Fruit fly (Drosophila melanogaster) whole organism, pupa: ENCODE results near the gene CG44005.

Experiments used
- CG10348 ChIP-seq: fragments of 200-800 bp; sonication (Bioruptor generic); IDR thresholded peaks from 2 replicates; pipeline ENCODE4 v1.3.6; 2022; ENCODE audit warnings: missing biosample characterization, missing genetic modification characterization
- CG12605 ChIP-seq: fragments of 200-800 bp; sonication (Bioruptor generic); IDR thresholded peaks from 2 replicates; pipeline ENCODE4 v1.3.6; 2022; ENCODE audit warnings: missing biosample characterization, missing genetic modification characterization
- CG13204 ChIP-seq: fragments of 200-800 bp; sonication (Bioruptor generic); optimal IDR thresholded peaks from 2 replicates; lab custom pipeline; 2018; ENCODE audit warnings: missing biosample characterization, mild to moderate bottlenecking, missing genetic modification characterization, moderate library complexity
- CG14655 ChIP-seq: fragments of 200-800 bp; sonication (Bioruptor generic); optimal IDR thresholded peaks from 3 replicates; lab custom pipeline; 2017; ENCODE audit warnings: mild to moderate bottlenecking, missing biosample characterization, missing genetic modification reagents, missing genetic modification characterization
- CG15710 ChIP-seq: fragments of 200-800 bp; sonication (Bioruptor generic); optimal IDR thresholded peaks from 2 replicates; lab custom pipeline; 2018; ENCODE audit warnings: missing biosample characterization, mild to moderate bottlenecking, missing genetic modification characterization, moderate library complexity
- CG17806 ChIP-seq: fragments of 200-800 bp; sonication (Bioruptor generic); optimal IDR thresholded peaks from 2 replicates; lab custom pipeline; 2018; ENCODE audit warnings: missing biosample characterization, mild to moderate bottlenecking, missing genetic modification characterization, moderate library complexity
- CG32121 ChIP-seq: fragments of 200-800 bp; sonication (Bioruptor generic); IDR thresholded peaks from 2 replicates; pipeline ENCODE4 v1.3.6; 2022; ENCODE audit warnings: missing biosample characterization, missing genetic modification characterization
- CG34367 ChIP-seq: fragments of 200-800 bp; sonication (Bioruptor generic); optimal IDR thresholded peaks from 2 replicates; lab custom pipeline; 2018; ENCODE audit warnings: missing biosample characterization, mild to moderate bottlenecking, missing genetic modification characterization
- CG4496 ChIP-seq: fragments of 200-800 bp; sonication (Bioruptor generic); IDR thresholded peaks from 3 replicates; pipeline ENCODE4 v1.3.6; 2022; ENCODE audit warnings: missing biosample characterization, missing genetic modification characterization
- CG8159 ChIP-seq: fragments of 200-800 bp; sonication (Bioruptor generic); optimal IDR thresholded peaks from 3 replicates; lab custom pipeline; 2018; ENCODE audit warnings: missing biosample characterization, mild to moderate bottlenecking, missing genetic modification characterization, moderate library complexity
- CG8301 ChIP-seq: fragments of 200-800 bp; sonication (Bioruptor generic); optimal IDR thresholded peaks from 2 replicates; lab custom pipeline; 2018; ENCODE audit warnings: missing biosample characterization, mild to moderate bottlenecking, missing genetic modification characterization
- CG9948 ChIP-seq: fragments of 200-800 bp; sonication (Bioruptor generic); optimal IDR thresholded peaks from 2 replicates; lab custom pipeline; 2018; ENCODE audit warnings: missing biosample characterization, mild to moderate bottlenecking, missing genetic modification characterization, moderate library complexity
- D1 ChIP-seq: fragments of 200-800 bp; sonication (Bioruptor generic); optimal IDR thresholded peaks from 2 replicates; lab custom pipeline; 2018; ENCODE audit warnings: missing biosample characterization, mild to moderate bottlenecking, missing genetic modification characterization, moderate library complexity
- EcR ChIP-seq: fragments of 200-800 bp; sonication (Bioruptor generic); optimal IDR thresholded peaks from 3 replicates; lab custom pipeline; 2019; ENCODE audit warnings: missing biosample characterization, missing genetic modification characterization, mild to moderate bottlenecking, moderate library complexity, missing genetic modification reagents
- Ets98B ChIP-seq: fragments of 200-800 bp; sonication (Bioruptor generic); IDR thresholded peaks from 2 replicates; pipeline ENCODE4 v1.3.6; 2022; ENCODE audit warnings: missing biosample characterization, missing genetic modification characterization
- Pif1A ChIP-seq: fragments of 200-800 bp; sonication (Bioruptor generic); optimal IDR thresholded peaks from 3 replicates; lab custom pipeline; 2016; ENCODE audit warnings: missing biosample characterization, missing genetic modification characterization
- Pif1B ChIP-seq: fragments of 200-800 bp; sonication (Bioruptor generic); optimal IDR thresholded peaks from 3 replicates; lab custom pipeline; 2016; ENCODE audit warnings: missing biosample characterization, missing genetic modification characterization
- Snoo ChIP-seq: fragments of 200-800 bp; sonication (Bioruptor generic); optimal IDR thresholded peaks from 3 replicates; lab custom pipeline; 2017; ENCODE audit warnings: missing biosample characterization, mild to moderate bottlenecking, missing genetic modification characterization, inconsistent platforms
- fd96Ca ChIP-seq: fragments of 200-800 bp; sonication (Bioruptor generic); IDR thresholded peaks from 3 replicates; pipeline ENCODE4 v1.3.6; 2022; ENCODE audit warnings: missing biosample characterization, missing genetic modification characterization
- gl ChIP-seq: fragments of 200-800 bp; sonication (Bioruptor generic); optimal IDR thresholded peaks from 2 replicates; lab custom pipeline; 2018; ENCODE audit warnings: missing biosample characterization, mild to moderate bottlenecking, missing genetic modification characterization
- rn ChIP-seq: fragments of 200-800 bp; sonication (Bioruptor generic); IDR thresholded peaks from 2 replicates; pipeline ENCODE4 v1.3.6; 2022; ENCODE audit warnings: missing biosample characterization, missing genetic modification characterization

The CG44005 gene

dm6 chr3L:18081957-18082356 is 10.0 kb upstream of the CG44005 start:
- TF ChIP-seq gl (tag; lab: Kevin White, UChicago) = peak; percentile 15
- TF ChIP-seq CG17806 (tag; lab: Kevin White, UChicago) = no peak
- TF ChIP-seq CG15710 (tag; lab: Kevin White, UChicago) = no peak
- peak; percentile 99 for TF ChIP-seq EcR
- 0 out of 3 replicates have a peak, but pooled peaks have one; percentile 39 for TF ChIP-seq fd96Ca
- no peak for TF ChIP-seq CG12605 (GFP tag; lab: Robert Waterston, UW)
- no peak for TF ChIP-seq CG8159 (tag; lab: Kevin White, UChicago)
- peak; percentile 36; the same call in 1 of the 3 replicates for TF ChIP-seq CG4496 (GFP tag; lab: Robert Waterston, UW)
- TF ChIP-seq CG13204 (GFP tag; lab: Kevin White, UChicago) = peak; percentile 4
- TF ChIP-seq CG10348 (GFP tag; lab: Robert Waterston, UW) = no peak

dm6 chr3L:18081494-18081893 is 9.6 kb upstream of the CG44005 start:
- TF ChIP-seq CG14655 (GFP tag; lab: Kevin White, UChicago) (peak; percentile 51), CG32121 (GFP tag; lab: Robert Waterston, UW) (no peak), CG9948 (tag; lab: Kevin White, UChicago) (peak; percentile 61), CG17806 (tag; lab: Kevin White, UChicago) (peak; percentile 47), D1 (tag; lab: Kevin White, UChicago) (no peak), Pif1B (GFP tag; lab: Kevin White, UChicago) (peak; percentile 17), CG8159 (tag; lab: Kevin White, UChicago) (peak; percentile 67), CG15710 (tag; lab: Kevin White, UChicago) (peak; percentile 22)

DNA sequence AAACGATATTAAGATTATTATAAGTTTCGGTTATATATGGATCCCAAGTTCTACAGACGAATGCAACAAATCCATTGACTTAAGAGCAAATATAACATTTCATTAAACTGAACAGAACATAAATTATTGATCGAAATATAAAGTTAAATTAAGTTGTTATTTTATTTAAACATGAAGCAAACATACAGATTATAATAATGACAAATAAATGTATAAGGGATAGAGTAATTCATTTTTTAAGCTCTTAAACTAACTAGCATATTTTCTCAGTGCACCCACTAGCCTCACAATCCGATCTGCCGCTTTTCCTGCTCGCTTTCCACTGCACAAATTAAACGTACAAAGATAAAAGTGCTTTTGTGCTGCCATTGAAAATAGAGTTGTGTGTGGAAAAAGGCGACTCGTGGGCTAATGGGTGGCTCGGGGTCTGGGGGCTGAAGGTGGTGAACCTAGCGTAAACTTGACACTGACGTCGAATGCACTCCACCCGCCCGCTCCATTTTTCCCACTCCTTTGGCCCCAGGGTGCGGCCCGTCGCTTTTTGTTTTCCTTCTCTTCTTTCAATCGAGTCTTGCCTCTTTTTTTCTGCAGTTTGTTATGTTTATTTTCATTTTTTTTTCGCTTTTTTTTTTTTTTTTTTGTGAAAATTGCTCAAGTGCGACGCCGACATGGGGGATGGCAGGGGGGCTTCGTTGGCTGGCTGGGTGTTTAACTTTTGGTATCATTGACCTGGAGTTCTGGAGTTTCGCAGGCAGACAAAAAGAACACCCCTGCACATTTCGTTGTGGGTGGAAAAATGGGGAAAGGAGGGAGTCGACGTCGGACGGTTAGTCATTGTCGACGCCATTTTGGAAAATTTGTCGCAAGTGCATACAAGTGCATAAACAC is 7.9 kb upstream of the CG44005 start:
- TF ChIP-seq CG34367 (tag; lab: Kevin White, UChicago) = peak; percentile 50
- TF ChIP-seq EcR = peak; percentile 91
- peak; percentile 57 for TF ChIP-seq Ets98B
- peak; percentile 88 for TF ChIP-seq fd96Ca
- TF ChIP-seq CG15710 (tag; lab: Kevin White, UChicago) = peak; percentile 61
- peak; percentile 86 for TF ChIP-seq CG9948 (tag; lab: Kevin White, UChicago)
- TF ChIP-seq CG8159 (tag; lab: Kevin White, UChicago) = peak; percentile 79
- TF ChIP-seq Pif1A = peak; percentile 65
- TF ChIP-seq Pif1B (GFP tag; lab: Kevin White, UChicago) = peak; percentile 61
- peak; percentile 85 for TF ChIP-seq CG8301
- TF ChIP-seq CG32121 (GFP tag; lab: Robert Waterston, UW) = peak; percentile 23; the same call in 1 of the 2 replicates
- peak; percentile 91 for TF ChIP-seq CG14655 (GFP tag; lab: Kevin White, UChicago)
- peak; percentile 64 for TF ChIP-seq D1 (tag; lab: Kevin White, UChicago)
- no peak for TF ChIP-seq CG10348 (GFP tag; lab: Robert Waterston, UW)
- TF ChIP-seq Snoo (tag; lab: Kevin White, UChicago) = peak; percentile 42
- peak; percentile 75 for TF ChIP-seq CG17806 (tag; lab: Kevin White, UChicago)
- peak; percentile 83 for TF ChIP-seq CG4496 (GFP tag; lab: Robert Waterston, UW)
- TF ChIP-seq CG12605 (GFP tag; lab: Robert Waterston, UW) = peak; percentile 94
- peak; percentile 17; the same call in 1 of the 2 replicates for TF ChIP-seq rn
- peak; percentile 80 for TF ChIP-seq gl (tag; lab: Kevin White, UChicago)
- peak; percentile 80 for TF ChIP-seq CG13204 (GFP tag; lab: Kevin White, UChicago)

dm6 chr3L:18079123-18079522 is 7.2 kb upstream of the CG44005 start:
- no peak for TF ChIP-seq CG10348 (GFP tag; lab: Robert Waterston, UW)
- peak; percentile 99 for TF ChIP-seq EcR
- TF ChIP-seq Snoo (tag; lab: Kevin White, UChicago) = no peak

dm6 chr3L:18078614-18079013 is 6.7 kb upstream of the CG44005 start:
- TF ChIP-seq CG32121 (GFP tag; lab: Robert Waterston, UW) (no peak), CG14655 (GFP tag; lab: Kevin White, UChicago) (peak; percentile 90), CG34367 (tag; lab: Kevin White, UChicago) (peak; percentile 78), gl (tag; lab: Kevin White, UChicago) (peak; percentile 12), fd96Ca (peak; percentile 74), Pif1B (GFP tag; lab: Kevin White, UChicago) (peak; percentile 51), CG15710 (tag; lab: Kevin White, UChicago) (peak; percentile 72), CG17806 (tag; lab: Kevin White, UChicago) (peak; percentile 80), Snoo (tag; lab: Kevin White, UChicago) (no peak), CG12605 (GFP tag; lab: Robert Waterston, UW) (peak; percentile 29), CG8159 (tag; lab: Kevin White, UChicago) (peak; percentile 83), EcR (no peak), CG8301 (peak; percentile 80), CG10348 (GFP tag; lab: Robert Waterston, UW) (no peak), Pif1A (peak; percentile 69), CG13204 (GFP tag; lab: Kevin White, UChicago) (no peak), CG9948 (tag; lab: Kevin White, UChicago) (peak; percentile 91), CG4496 (GFP tag; lab: Robert Waterston, UW) (peak; percentile 83), D1 (tag; lab: Kevin White, UChicago) (peak; percentile 69), rn (peak; percentile 37; the same call in 1 of the 2 replicates), Ets98B (0 out of 2 replicates have a peak, but pooled peaks have one; percentile 9)
